Fruit fly (Drosophila melanogaster) whole organism, embryonic: Measurements from ENCODE around the gene AlaRS.
A peak's percentile ranks its signal among the peaks of the same experiment; 100 is the strongest.

Experiments
- Abd-B ChIP-seq: fragments of 200-800 bp; sonication (Bioruptor generic); optimal IDR thresholded peaks from 2 replicates; lab custom pipeline; 2018; ENCODE audit warnings: missing biosample characterization, mild to moderate bottlenecking, missing genetic modification characterization, moderate library complexity
- Ada2b ChIP-seq: fragments of 200-800 bp; sonication (Bioruptor generic); IDR thresholded peaks from 2 replicates; pipeline ENCODE4 v1.3.6; 2022; ENCODE audit warnings: missing biosample characterization, missing genetic modification characterization
- Atf3 ChIP-seq: fragments of 200-800 bp; sonication (Bioruptor generic); optimal IDR thresholded peaks from 3 replicates; lab custom pipeline; 2016; ENCODE audit warnings: missing biosample characterization, missing genetic modification characterization
- CG12391 ChIP-seq: fragments of 200-800 bp; sonication (Bioruptor generic); optimal IDR thresholded peaks from 3 replicates; lab custom pipeline; 2018; ENCODE audit warnings: missing biosample characterization, mild to moderate bottlenecking, missing genetic modification characterization, moderate library complexity
- CG15073 ChIP-seq: fragments of 200-800 bp; sonication (Bioruptor generic); optimal IDR thresholded peaks from 2 replicates; lab custom pipeline; 2016; ENCODE audit warnings: missing biosample characterization, missing genetic modification characterization
- CG17568 ChIP-seq: fragments of 200-800 bp; sonication (Bioruptor generic); optimal IDR thresholded peaks from 2 replicates; lab custom pipeline; 2018; ENCODE audit warnings: missing biosample characterization, mild to moderate bottlenecking, missing genetic modification characterization, moderate library complexity
- CG1832 ChIP-seq: fragments of 200-800 bp; sonication (Bioruptor generic); optimal IDR thresholded peaks from 2 replicates; lab custom pipeline; 2017; ENCODE audit warnings: missing biosample characterization, mild to moderate bottlenecking, missing genetic modification characterization, inconsistent platforms
- CG18599 ChIP-seq: fragments of 200-800 bp; sonication (Bioruptor generic); optimal IDR thresholded peaks from 3 replicates; lab custom pipeline; 2017; ENCODE audit warnings: missing biosample characterization, missing genetic modification characterization, mild to moderate bottlenecking, moderate library complexity, missing genetic modification reagents
- CG2129 ChIP-seq: fragments of 200-800 bp; sonication (Bioruptor generic); IDR thresholded peaks from 2 replicates; pipeline ENCODE4 v1.3.6; 2022; ENCODE audit warnings: missing biosample characterization, missing genetic modification characterization; ENCODE audit not compliant: partially characterized antibody
- CG31441 ChIP-seq: fragments of 200-800 bp; sonication (Bioruptor generic); IDR thresholded peaks from 2 replicates; pipeline ENCODE4 v1.3.6; 2022; ENCODE audit warnings: missing biosample characterization, missing genetic modification characterization
- CG3995 ChIP-seq: fragments of 200-800 bp; sonication (Bioruptor generic); optimal IDR thresholded peaks from 3 replicates; lab custom pipeline; 2016; ENCODE audit warnings: missing biosample characterization, missing genetic modification characterization
- CG4707 ChIP-seq: fragments of 200-800 bp; sonication (Bioruptor generic); optimal IDR thresholded peaks from 2 replicates; lab custom pipeline; 2018; ENCODE audit warnings: missing biosample characterization, mild to moderate bottlenecking, missing genetic modification characterization, moderate library complexity
- CG7963 ChIP-seq: fragments of 200-800 bp; sonication (Bioruptor generic); IDR thresholded peaks from 3 replicates; pipeline ENCODE4 v1.3.6; 2022; ENCODE audit warnings: missing biosample characterization, missing genetic modification characterization; ENCODE audit not compliant: partially characterized antibody
- CG8765 ChIP-seq: fragments of 200-800 bp; sonication (Bioruptor generic); IDR thresholded peaks from 2 replicates; pipeline ENCODE4 v1.3.6; 2022; ENCODE audit warnings: missing biosample characterization, missing genetic modification characterization
- CG8944 ChIP-seq: fragments of 200-800 bp; sonication (Bioruptor generic); optimal IDR thresholded peaks from 3 replicates; lab custom pipeline; 2016; ENCODE audit warnings: missing biosample characterization, missing genetic modification characterization
- CG9215 ChIP-seq: fragments of 200-800 bp; sonication (Bioruptor generic); IDR thresholded peaks from 2 replicates; pipeline ENCODE4 v1.3.6; 2022; ENCODE audit warnings: missing biosample characterization, missing genetic modification characterization
- CG9609 ChIP-seq: fragments of 200-800 bp; sonication (Bioruptor generic); optimal IDR thresholded peaks from 3 replicates; lab custom pipeline; 2016; ENCODE audit warnings: missing biosample characterization, missing genetic modification characterization
- Chrac-16 ChIP-seq: fragments of 200-800 bp; sonication (Bioruptor generic); optimal IDR thresholded peaks from 3 replicates; lab custom pipeline; 2016; ENCODE audit warnings: missing biosample characterization, missing genetic modification characterization
- Deaf1 ChIP-seq: fragments of 200-800 bp; optimal IDR thresholded peaks from 3 replicates; lab custom pipeline; 2019; ENCODE audit warnings: missing biosample characterization, mild to moderate bottlenecking, missing genetic modification characterization, moderate library complexity
- Elba2 ChIP-seq: fragments of 200-800 bp; sonication (Bioruptor generic); optimal IDR thresholded peaks from 3 replicates; lab custom pipeline; 2016; ENCODE audit warnings: missing biosample characterization, missing genetic modification characterization
- Ets97D ChIP-seq: fragments of 200-800 bp; sonication (Bioruptor generic); optimal IDR thresholded peaks from 3 replicates; lab custom pipeline; 2016; ENCODE audit warnings: missing biosample characterization, missing genetic modification characterization
- H2.0 ChIP-seq: fragments of 200-800 bp; sonication (Bioruptor generic); IDR thresholded peaks from 2 replicates; pipeline ENCODE4 v1.3.6; 2022; ENCODE audit warnings: missing biosample characterization, missing genetic modification characterization
- Hsf ChIP-seq: fragments of 200-800 bp; sonication (Bioruptor generic); optimal IDR thresholded peaks from 3 replicates; lab custom pipeline; 2016; ENCODE audit warnings: missing biosample characterization, missing genetic modification characterization
- Kr ChIP-seq: fragments of 200-800 bp; sonication (Bioruptor generic); optimal IDR thresholded peaks from 2 replicates; lab custom pipeline; 2017; ENCODE audit warnings: missing biosample characterization, mild to moderate bottlenecking, missing genetic modification characterization
- Nf-YA ChIP-seq: fragments of 200-800 bp; sonication (Bioruptor generic); IDR thresholded peaks from 2 replicates; pipeline ENCODE4 v1.3.6; 2022; ENCODE audit warnings: missing biosample characterization, missing genetic modification characterization
- NfI ChIP-seq: fragments of 200-800 bp; sonication (Bioruptor generic); optimal IDR thresholded peaks from 3 replicates; lab custom pipeline; 2018; ENCODE audit warnings: missing biosample characterization, mild to moderate bottlenecking, missing genetic modification characterization, moderate library complexity
- PHDP ChIP-seq: fragments of 200-800 bp; sonication (Bioruptor generic); optimal IDR thresholded peaks from 3 replicates; lab custom pipeline; 2018; ENCODE audit warnings: missing biosample characterization, mild to moderate bottlenecking, missing genetic modification characterization, moderate library complexity
- Rx ChIP-seq: fragments of 200-800 bp; sonication (Bioruptor generic); IDR thresholded peaks from 2 replicates; pipeline ENCODE4 v1.3.6; 2022; ENCODE audit warnings: missing biosample characterization, missing genetic modification characterization
- Ssrp ChIP-seq: fragments of 200-800 bp; sonication (Bioruptor generic); optimal IDR thresholded peaks from 2 replicates; lab custom pipeline; 2018; ENCODE audit warnings: missing biosample characterization, mild to moderate bottlenecking, missing genetic modification characterization, moderate library complexity
- bcd ChIP-seq: fragments of 200-800 bp; sonication (Bioruptor generic); optimal IDR thresholded peaks from 2 replicates; lab custom pipeline; 2017; ENCODE audit warnings: missing biosample characterization, mild to moderate bottlenecking, missing genetic modification characterization
- cwo ChIP-seq: fragments of 200-800 bp; sonication (Bioruptor generic); optimal IDR thresholded peaks from 3 replicates; lab custom pipeline; 2017; ENCODE audit warnings: missing biosample characterization, missing genetic modification characterization, mild to moderate bottlenecking, moderate library complexity, missing genetic modification reagents
- dmrt99B ChIP-seq: fragments of 200-800 bp; sonication (Bioruptor generic); optimal IDR thresholded peaks from 2 replicates; lab custom pipeline; 2018; ENCODE audit warnings: missing biosample characterization, mild to moderate bottlenecking, missing genetic modification characterization, moderate library complexity
- esg ChIP-seq: fragments of 200-800 bp; sonication (Bioruptor generic); conservative IDR thresholded peaks from 2 replicates; pipeline ENCODE4 v1.3.6; 2022; ENCODE audit warnings: missing biosample characterization, missing genetic modification characterization
- eyg ChIP-seq: fragments of 200-800 bp; sonication (Bioruptor generic); optimal IDR thresholded peaks from 3 replicates; lab custom pipeline; 2016; ENCODE audit warnings: missing biosample characterization, missing genetic modification characterization
- ham ChIP-seq: fragments of 200-800 bp; sonication (Bioruptor generic); IDR thresholded peaks from 2 replicates; pipeline ENCODE4 v1.3.6; 2022; ENCODE audit warnings: missing biosample characterization, missing genetic modification characterization
- kay ChIP-seq: fragments of 200-800 bp; sonication (Bioruptor generic); optimal IDR thresholded peaks from 2 replicates; lab custom pipeline; 2016; ENCODE audit warnings: missing biosample characterization, missing genetic modification characterization
- nom ChIP-seq: fragments of 200-800 bp; sonication (Bioruptor generic); optimal IDR thresholded peaks from 2 replicates; lab custom pipeline; 2017; ENCODE audit warnings: missing biosample characterization, missing genetic modification characterization, mild to moderate bottlenecking, moderate library complexity, missing genetic modification reagents
- oc ChIP-seq: fragments of 200-800 bp; sonication (Bioruptor generic); optimal IDR thresholded peaks from 2 replicates; lab custom pipeline; 2018; ENCODE audit warnings: missing biosample characterization, mild to moderate bottlenecking, missing genetic modification characterization, moderate library complexity
- pfk ChIP-seq: fragments of 200-800 bp; sonication (Bioruptor generic); optimal IDR thresholded peaks from 2 replicates; lab custom pipeline; 2018; ENCODE audit warnings: missing biosample characterization, mild to moderate bottlenecking, missing genetic modification characterization, moderate library complexity
- pita ChIP-seq: fragments of 200-800 bp; sonication (Bioruptor generic); optimal IDR thresholded peaks from 2 replicates; lab custom pipeline; 2017; ENCODE audit warnings: missing biosample characterization, mild to moderate bottlenecking, missing genetic modification characterization
- sc ChIP-seq, 3 experiments: fragments of >200 bp in 2 of 3; fragments of 200-800 bp in 1 of 3; sonication (Bioruptor generic) in 1 of 3; optimal IDR thresholded peaks; 2 replicates in 2 of 3; 3 replicates in 1 of 3; lab custom pipeline; 2017; ENCODE audit warnings: mild to moderate bottlenecking in 1 of 3, missing biosample characterization in 1 of 3, missing genetic modification characterization in 1 of 3, missing genetic modification reagents in 1 of 3
- sr ChIP-seq: fragments of 200-800 bp; sonication (Bioruptor generic); IDR thresholded peaks from 3 replicates; pipeline ENCODE4 v1.3.6; 2022; ENCODE audit warnings: missing biosample characterization, missing genetic modification characterization
- unc-4 ChIP-seq: fragments of 200-800 bp; sonication (Bioruptor generic); IDR thresholded peaks from 2 replicates; pipeline ENCODE4 v1.3.6; 2022; ENCODE audit warnings: missing biosample characterization, missing genetic modification characterization; ENCODE audit not compliant: partially characterized antibody
- vfl ChIP-seq: fragments of 200-800 bp; sonication (Bioruptor generic); optimal IDR thresholded peaks from 2 replicates; lab custom pipeline; 2016; ENCODE audit warnings: missing biosample characterization, missing genetic modification characterization
- vnd ChIP-seq: fragments of 200-800 bp; sonication (Bioruptor generic); IDR thresholded peaks from 3 replicates; pipeline ENCODE4 v1.3.6; 2022; ENCODE audit warnings: missing biosample characterization, missing genetic modification characterization; ENCODE audit not compliant: partially characterized antibody
- zen2 ChIP-seq: fragments of 200-800 bp; sonication (Bioruptor generic); IDR thresholded peaks from 3 replicates; pipeline ENCODE4 v1.3.6; 2022; ENCODE audit warnings: missing biosample characterization, missing genetic modification characterization; ENCODE audit not compliant: partially characterized antibody

The AlaRS gene

dm6 chr2L:8370364-8371326, 10.9 kb downstream of the AlaRS start, which contains the start of gene CG17292 (continued):
- TF ChIP-seq oc (tag; lab: Kevin White, UChicago) (peak; percentile 70), Abd-B (GFP tag; lab: Kevin White, UChicago) (no peak), H2.0 (peak; percentile 37; the same call in 1 of the 2 replicates), CG15073 (GFP tag; lab: Kevin White, UChicago) (no peak), Atf3 (GFP tag; lab: Kevin White, UChicago) (no peak), CG8765 (GFP tag; lab: Robert Waterston, UW) (no peak), kay (GFP tag; lab: Kevin White, UChicago) (no peak), CG2129 (GFP tag; lab: Robert Waterston, UW) (peak; percentile 31; the same call in 1 of the 2 replicates), pita (GFP tag; lab: Kevin White, UChicago) (no peak), esg (GFP tag; lab: Robert Waterston, UW) (no peak), Ets97D (peak; percentile 36), sr (GFP tag; lab: Robert Waterston, UW) (peak; percentile 61; the same call in 2 of the 3 replicates), CG12391 (peak; percentile 42), PHDP (tag; lab: Kevin White, UChicago) (peak; percentile 54), NfI (peak; percentile 27), Kr (GFP tag; lab: Kevin White, UChicago) (no peak), CG31441 (GFP tag; lab: Robert Waterston, UW) (0 out of 2 replicates have a peak, but pooled peaks have one; percentile 11), nom (GFP tag; lab: Kevin White, UChicago) (no peak), eyg (peak; percentile 15), CG18599 (GFP tag; lab: Kevin White, UChicago) (peak; percentile 56), CG8944 (GFP tag; lab: Kevin White, UChicago) (no peak), zen2 (GFP tag; lab: Robert Waterston, UW) (peak; percentile 82), pfk (GFP tag; lab: Kevin White, UChicago) (peak; percentile 6), CG17568 (GFP tag; lab: Kevin White, UChicago) (no peak), ham (GFP tag; lab: Robert Waterston, UW) (0 out of 2 replicates have a peak, but pooled peaks have one; percentile 9), vfl (no peak), CG9215 (GFP tag; lab: Robert Waterston, UW) (no peak), Ada2b (GFP tag; lab: Robert Waterston, UW) (peak; percentile 20; the same call in 1 of the 2 replicates), CG7963 (GFP tag; lab: Robert Waterston, UW) (peak; percentile 90), unc-4 (GFP tag; lab: Robert Waterston, UW) (peak; percentile 89), Rx (GFP tag; lab: Robert Waterston, UW) (peak; percentile 35; the same call in 1 of the 2 replicates), Elba2 (GFP tag; lab: Kevin White, UChicago) (no peak), Ssrp (tag; lab: Kevin White, UChicago) (peak; percentile 3), CG9609 (GFP tag; lab: Kevin White, UChicago) (no peak), Chrac-16 (no peak), Nf-YA (GFP tag; lab: Robert Waterston, UW) (peak; percentile 41; the same call in 1 of the 2 replicates), sc (optimal IDR thresholded peaks at IDR 0.05; lab: Kevin White, UChicago) (no peak), sc (GFP tag; optimal IDR thresholded peaks at IDR 0.05; lab: Kevin White, UChicago) (no peak), cwo (GFP tag; lab: Kevin White, UChicago) (peak; percentile 52), CG1832 (GFP tag; lab: Kevin White, UChicago) (no peak), bcd (peak; percentile 61), dmrt99B (tag; lab: Kevin White, UChicago) (peak; percentile 40), Hsf (no peak), CG3995 (GFP tag; lab: Kevin White, UChicago) (peak; percentile 19), vnd (GFP tag; lab: Robert Waterston, UW) (peak; percentile 80), Deaf1 (tag; lab: Kevin White, UChicago) (peak; percentile 76), CG4707 (no peak)
